Fruit fly (Drosophila melanogaster): ENCODE data around the gene PVRAP.
A peak's percentile ranks its signal among the peaks of the same experiment; 100 is the strongest.

PVRAP gene

dm6 chr3L:5993701-5994499 lies 3.1 kb upstream of the PVRAP start (continued):
- TF ChIP-seq fd96Cb (tag; optimal IDR thresholded peaks at IDR 0.05) (peak; percentile 4), CG1024 (GFP tag; IDR thresholded peaks at IDR 0.05) (no peak), en (GFP tag; optimal IDR thresholded peaks at IDR 0.05) (no peak), CG6683 (GFP tag; optimal IDR thresholded peaks at IDR 0.05) (no peak), CG2199 (GFP tag; IDR thresholded peaks at IDR 0.05) (no peak), CTCF (GFP tag; optimal IDR thresholded peaks at IDR 0.05) (no peak), CG13123 (GFP tag; optimal IDR thresholded peaks at IDR 0.05) (no peak), insv (GFP tag; optimal IDR thresholded peaks at IDR 0.05) (no peak), Meics (GFP tag; optimal IDR thresholded peaks at IDR 0.05) (no peak), CG15011 (GFP tag; optimal IDR thresholded peaks at IDR 0.05) (no peak), CG42726 (GFP tag; IDR thresholded peaks at IDR 0.05; ENCODE audit: partially characterized antibody) (no peak), TFAM (GFP tag; optimal IDR thresholded peaks at IDR 0.05) (no peak), CG14860 (GFP tag; IDR thresholded peaks at IDR 0.05; ENCODE audit: partially characterized antibody) (no peak), Gug (GFP tag; IDR thresholded peaks at IDR 0.05) (peak; percentile 34; the same call in 1 of the 4 replicates), CG4404 (GFP tag; IDR thresholded peaks at IDR 0.05) (peak; percentile 68), cato (GFP tag; optimal IDR thresholded peaks at IDR 0.05; ENCODE audit: borderline replicate concordance) (no peak), br (optimal IDR thresholded peaks at IDR 0.05) (no peak), CG17328 (GFP tag; IDR thresholded peaks at IDR 0.05) (no peak), ato (GFP tag; IDR thresholded peaks at IDR 0.05; ENCODE audit: partially characterized antibody) (0 out of 2 replicates have a peak, but pooled peaks have one; percentile 27), CG16815 (GFP tag; optimal IDR thresholded peaks at IDR 0.05) (no peak), D19A (tag; optimal IDR thresholded peaks at IDR 0.05) (peak; percentile 17), Mes4 (GFP tag; optimal IDR thresholded peaks at IDR 0.05) (no peak), tx (GFP tag; optimal IDR thresholded peaks at IDR 0.05) (no peak), CG7271 (tag; optimal IDR thresholded peaks at IDR 0.05) (peak; percentile 18), Fer1 (GFP tag; optimal IDR thresholded peaks at IDR 0.05) (no peak), fd64A (GFP tag; optimal IDR thresholded peaks at IDR 0.05) (no peak), Hr3 (GFP tag; optimal IDR thresholded peaks at IDR 0.05) (peak; percentile 9), Bteb2 (GFP tag; optimal IDR thresholded peaks at IDR 0.05) (no peak), E2f2 (GFP tag; IDR thresholded peaks at IDR 0.05) (no peak), tin (GFP tag; optimal IDR thresholded peaks at IDR 0.05) (no peak), Dip3 (GFP tag; optimal IDR thresholded peaks at IDR 0.05) (no peak), grn (GFP tag; optimal IDR thresholded peaks at IDR 0.05) (no peak), Ptx1 (GFP tag; IDR thresholded peaks at IDR 0.05) (0 out of 2 replicates have a peak, but pooled peaks have one; percentile 29), pzg (GFP tag; optimal IDR thresholded peaks at IDR 0.05) (no peak), chn (GFP tag; optimal IDR thresholded peaks at IDR 0.05) (no peak), CG4282 (GFP tag; optimal IDR thresholded peaks at IDR 0.05) (no peak), gfzf (GFP tag; optimal IDR thresholded peaks at IDR 0.05) (no peak), Hand (GFP tag; optimal IDR thresholded peaks at IDR 0.05) (no peak), sens (GFP tag) (peak; percentile 67), Blimp-1 (GFP tag; optimal IDR thresholded peaks at IDR 0.05) (peak; percentile 41), CG7839 (tag; optimal IDR thresholded peaks at IDR 0.05) (peak; percentile 33), CG2875 (GFP tag; optimal IDR thresholded peaks at IDR 0.05) (no peak), shn (GFP tag; optimal IDR thresholded peaks at IDR 0.05) (no peak), CG11085 (GFP tag; IDR thresholded peaks at IDR 0.05) (no peak), CG8359 (GFP tag; optimal IDR thresholded peaks at IDR 0.05; ENCODE audit: borderline replicate concordance) (no peak), cas (GFP tag; IDR thresholded peaks at IDR 0.05) (no peak), Sry-δ (GFP tag; optimal IDR thresholded peaks at IDR 0.05) (no peak), Kr (GFP tag; optimal IDR thresholded peaks at IDR 0.05) (no peak), ewg (GFP tag; optimal IDR thresholded peaks at IDR 0.05) (peak; percentile 12), ranshi (GFP tag; IDR thresholded peaks at IDR 0.05) (no peak), CG17568 (GFP tag; optimal IDR thresholded peaks at IDR 0.05) (no peak)

All from whole organism, embryonic.